Worm (Caenorhabditis elegans): Measurements from ENCODE around the gene W02D7.12.

The W02D7.12 gene

DNA sequence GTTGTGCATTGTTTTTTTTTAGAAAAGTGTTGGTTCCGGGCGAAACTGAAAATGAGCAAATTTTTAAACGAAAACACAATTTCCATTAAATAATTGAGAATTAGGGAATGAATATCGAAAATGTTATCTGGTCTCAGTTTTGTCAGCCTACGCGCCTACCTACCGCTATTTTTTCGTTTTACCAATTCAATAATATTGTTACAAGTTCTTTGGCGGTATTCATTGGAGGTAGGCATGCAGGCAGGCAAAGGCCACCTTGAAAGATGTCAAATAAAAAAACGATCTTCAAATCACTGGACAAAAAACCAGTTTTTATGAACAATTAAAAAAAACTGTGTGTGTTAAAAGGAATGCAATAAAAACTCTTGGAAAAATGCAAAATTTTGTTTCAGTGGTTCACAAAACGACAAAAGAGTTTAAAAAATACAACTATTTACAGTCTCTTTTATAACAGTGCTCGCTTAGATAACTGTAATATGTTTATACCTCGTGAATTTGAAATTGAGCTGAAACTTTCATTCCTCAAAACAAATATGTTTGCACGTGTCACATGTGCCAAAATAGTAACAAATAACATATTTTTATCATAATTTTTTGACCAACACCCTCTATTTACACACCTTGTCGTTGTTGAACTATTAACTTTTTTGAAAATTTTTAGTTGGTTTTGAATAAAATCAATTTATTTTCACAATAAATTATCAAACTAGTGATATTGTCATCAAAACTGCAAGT is 6.7 kb upstream of the W02D7.12 start, which contains the start of gene W02D7.11:
Gene W02D7.11, minus strand, starts transcription at position 51 of the 735 bp plus-strand sequence.
- TF ChIP-seq ceh-16 (tag; optimal IDR thresholded peaks at IDR 0.05) (no peak), pha-4 (tag; optimal IDR thresholded peaks at IDR 0.05) (peak; percentile 87), elt-2 (tag; optimal IDR thresholded peaks at IDR 0.05) (peak; percentile 36), pqm-1 (tag; optimal IDR thresholded peaks at IDR 0.05) (peak; percentile 9)

DNA sequence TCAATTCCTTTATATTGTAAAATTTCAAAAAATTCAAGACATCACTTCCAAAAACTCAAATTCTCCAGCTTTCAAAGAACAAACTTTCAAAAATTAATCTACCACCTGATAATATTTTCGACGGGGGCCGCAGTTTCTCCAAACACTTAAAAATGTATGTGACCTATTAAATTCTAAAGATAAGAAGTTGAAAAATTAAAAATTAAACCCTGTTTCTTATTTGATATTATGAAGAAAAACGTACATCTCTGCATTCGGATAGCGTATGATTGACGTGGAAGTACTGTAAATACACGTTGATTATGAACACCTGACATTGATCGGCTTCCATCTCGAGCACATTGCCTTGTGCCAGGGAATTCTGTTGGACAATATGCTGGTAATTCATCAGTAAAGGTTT is 5.4 kb upstream of the W02D7.12 start:
- no peak for TF ChIP-seq lin-15B (tag; optimal IDR thresholded peaks at IDR 0.05)
- peak; percentile 58 for TF ChIP-seq pqm-1 (tag; optimal IDR thresholded peaks at IDR 0.05)
- peak; percentile 23 for TF ChIP-seq pha-4 (tag; optimal IDR thresholded peaks at IDR 0.05)
- TF ChIP-seq elt-2 (tag; optimal IDR thresholded peaks at IDR 0.05), result peak; percentile 70

DNA sequence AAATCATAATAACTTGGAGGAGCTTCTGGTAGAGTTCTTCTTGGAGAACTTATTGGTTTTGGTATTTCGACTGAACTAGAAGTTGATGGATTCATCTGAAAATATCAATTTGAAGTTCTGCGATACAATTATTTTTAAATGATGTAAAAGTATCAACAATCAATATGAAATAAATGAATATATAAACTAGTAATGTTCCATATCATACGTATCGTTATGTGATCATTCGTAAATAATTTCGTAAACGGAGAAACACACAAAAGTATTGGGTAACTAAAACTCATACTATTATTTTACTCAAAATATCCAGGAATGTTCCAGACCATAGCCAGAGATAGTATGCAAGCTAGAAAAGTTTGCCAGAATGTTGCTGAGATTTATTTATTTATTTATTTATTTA is 4.9 kb upstream of the W02D7.12 start, which contains the start of gene W02D7.8:
Gene W02D7.8, minus strand, starts transcription at position 101 of the 400 bp plus-strand sequence.
- TF ChIP-seq ceh-82 (tag; optimal IDR thresholded peaks at IDR 0.05) (no peak), eor-1 (tag; optimal IDR thresholded peaks at IDR 0.05) (no peak), fkh-2 (tag; optimal IDR thresholded peaks at IDR 0.05) (no peak), R02D3.7 (tag; optimal IDR thresholded peaks at IDR 0.05) (no peak), lin-39 (tag; optimal IDR thresholded peaks at IDR 0.05) (no peak), lin-15B (tag; optimal IDR thresholded peaks at IDR 0.05) (no peak), zag-1 (tag; optimal IDR thresholded peaks at IDR 0.05) (no peak), ztf-4 (tag; optimal IDR thresholded peaks at IDR 0.05) (no peak), nhr-11 (tag; optimal IDR thresholded peaks at IDR 0.05) (no peak), nhr-28 (tag; optimal IDR thresholded peaks at IDR 0.05) (no peak), elt-2 (tag; optimal IDR thresholded peaks at IDR 0.05) (no peak), nhr-77 (tag; optimal IDR thresholded peaks at IDR 0.05) (no peak), nhr-76 (tag; optimal IDR thresholded peaks at IDR 0.05) (no peak), fos-1 (tag; optimal IDR thresholded peaks at IDR 0.05) (no peak), ZK546.5 (tag; optimal IDR thresholded peaks at IDR 0.05) (no peak), daf-12 (tag; optimal IDR thresholded peaks at IDR 0.05) (no peak)

DNA sequence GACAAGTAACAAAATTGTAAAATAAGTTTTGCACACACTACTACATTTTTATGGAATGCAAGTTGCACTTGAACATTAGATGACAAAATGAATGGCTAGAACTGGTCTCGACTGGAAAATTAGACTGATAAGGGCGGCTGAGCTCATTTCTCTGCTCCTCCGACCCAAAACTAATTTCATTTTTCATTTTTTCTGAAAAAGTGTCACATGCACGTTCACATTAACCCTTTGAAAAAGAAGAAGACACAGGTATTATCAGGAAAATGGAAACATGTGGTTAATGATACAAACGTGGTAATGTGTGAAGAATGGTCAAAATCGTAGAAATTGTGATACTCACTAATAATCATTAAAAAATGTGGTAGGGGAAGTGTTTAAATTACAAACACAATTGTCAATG is 4.3 kb upstream of the W02D7.12 start:
- no peak for TF ChIP-seq ceh-16 (tag; optimal IDR thresholded peaks at IDR 0.05)
- TF ChIP-seq hmg-11 (tag; optimal IDR thresholded peaks at IDR 0.05), result no peak
- no peak for TF ChIP-seq egl-27 (tag; optimal IDR thresholded peaks at IDR 0.05)
- no peak for TF ChIP-seq eor-1 (tag; optimal IDR thresholded peaks at IDR 0.05)
- TF ChIP-seq elt-2 (tag; optimal IDR thresholded peaks at IDR 0.05), result peak; percentile 81
- TF ChIP-seq lin-15B (tag; optimal IDR thresholded peaks at IDR 0.05), result no peak
- no peak for TF ChIP-seq ztf-11 (tag; optimal IDR thresholded peaks at IDR 0.05)
- peak; percentile 71 for TF ChIP-seq pqm-1 (tag; optimal IDR thresholded peaks at IDR 0.05)

- peak; percentile 78 for TF ChIP-seq pqm-1 (tag; optimal IDR thresholded peaks at IDR 0.05)
- no peak for TF ChIP-seq ceh-16 (tag; optimal IDR thresholded peaks at IDR 0.05)
- no peak for TF ChIP-seq ztf-11 (tag; optimal IDR thresholded peaks at IDR 0.05)
- TF ChIP-seq snpc-4 (tag; optimal IDR thresholded peaks at IDR 0.05), result no peak
- no peak for TF ChIP-seq ceh-28 (tag; optimal IDR thresholded peaks at IDR 0.05)
- peak; percentile 90 for TF ChIP-seq elt-2 (tag; optimal IDR thresholded peaks at IDR 0.05)
- no peak for TF ChIP-seq mdl-1 (tag; optimal IDR thresholded peaks at IDR 0.05)
Observed at ce11 chrV:8307681-8308080, 3.6 kb upstream of the W02D7.12 start, which contains the start of gene clec-218. clec-218 (plus strand) TSS chrV:8307942.

ce11 chrV:8318135-8318534 is 6.8 kb downstream of the W02D7.12 start, which contains the start of gene clec-219:
clec-219 (plus strand) TSS chrV:8318435.
- TF ChIP-seq ceh-28 (tag; optimal IDR thresholded peaks at IDR 0.05) (no peak), elt-2 (tag; optimal IDR thresholded peaks at IDR 0.05) (no peak), pqm-1 (tag; optimal IDR thresholded peaks at IDR 0.05) (no peak), nhr-12 (tag; optimal IDR thresholded peaks at IDR 0.05) (no peak), ztf-11 (tag; optimal IDR thresholded peaks at IDR 0.05) (no peak), nhr-25 (tag; optimal IDR thresholded peaks at IDR 0.05) (no peak), ceh-9 (tag; optimal IDR thresholded peaks at IDR 0.05) (no peak), skn-1 (tag; optimal IDR thresholded peaks at IDR 0.05) (no peak), sea-2 (GFP tag; optimal IDR thresholded peaks at IDR 0.05) (no peak), pha-4 (tag; optimal IDR thresholded peaks at IDR 0.05) (no peak), nhr-77 (tag; optimal IDR thresholded peaks at IDR 0.05) (no peak), nhr-237 (tag; optimal IDR thresholded peaks at IDR 0.05) (no peak)

All from whole organism, L3 larva.